Worm (Caenorhabditis elegans) whole organism, L4 larva: ENCODE results near the gene T14B4.20.

ENCODE experiments used
- R02D3.7 ChIP-seq: fragments of 150-350 bp; sonication (generic microtip); optimal IDR thresholded peaks from 3 replicates; lab custom pipeline; 2014; ENCODE audit warnings: missing biosample characterization, missing genetic modification characterization
- T20F7.1 ChIP-seq: fragments of 200-800 bp; sonication (Bioruptor generic); optimal IDR thresholded peaks from 2 replicates; lab custom pipeline; 2018; ENCODE audit warnings: mild to moderate bottlenecking, missing genetic modification characterization, missing compliant biosample characterization
- Y105C5A.15 ChIP-seq: fragments of 200-800 bp; sonication (Bioruptor generic); IDR thresholded peaks from 2 replicates; pipeline ENCODE4 v1.3.6; 2022; ENCODE audit warnings: missing genetic modification characterization, missing compliant biosample characterization
- Y5F2A.4 ChIP-seq: fragments of 200-800 bp; sonication (Bioruptor generic); optimal IDR thresholded peaks from 2 replicates; lab custom pipeline; 2018; ENCODE audit warnings: mild to moderate bottlenecking, missing genetic modification characterization, missing compliant biosample characterization
- ZK337.2 ChIP-seq: fragments of 200-800 bp; sonication (Bioruptor generic); IDR thresholded peaks from 2 replicates; pipeline ENCODE4 v1.3.6; 2022; ENCODE audit warnings: missing genetic modification reagents, missing genetic modification characterization, missing compliant biosample characterization
- ZK546.5 ChIP-seq, 2 experiments: sonication (generic microtip); optimal IDR thresholded peaks; 2 replicates each; lab custom pipeline; 2017; ENCODE audit warnings: missing biosample characterization in 2 of 2, missing genetic modification characterization in 2 of 2
- ceh-20 ChIP-seq: fragments of 200-800 bp; sonication (Bioruptor generic); IDR thresholded peaks from 2 replicates; pipeline ENCODE4 v1.3.6; 2022; ENCODE audit warnings: missing genetic modification reagents, missing genetic modification characterization, missing compliant biosample characterization
- ceh-44 ChIP-seq: fragments of 200-800 bp; sonication (Bioruptor generic); IDR thresholded peaks from 2 replicates; pipeline ENCODE4 v1.3.6; 2022; ENCODE audit warnings: missing genetic modification reagents, missing genetic modification characterization, missing compliant biosample characterization
- ceh-62 ChIP-seq: sonication (generic microtip); optimal IDR thresholded peaks from 2 replicates; lab custom pipeline; 2017; ENCODE audit warnings: missing biosample characterization, missing genetic modification characterization
- ceh-82 ChIP-seq: sonication (generic microtip); optimal IDR thresholded peaks from 2 replicates; lab custom pipeline; 2017; ENCODE audit warnings: missing biosample characterization, missing genetic modification characterization
- ctbp-1 ChIP-seq: fragments of 200-800 bp; sonication (Bioruptor generic); IDR thresholded peaks from 2 replicates; pipeline ENCODE4 v1.3.6; 2022; ENCODE audit warnings: missing genetic modification reagents, missing genetic modification characterization, missing compliant biosample characterization
- daf-16 ChIP-seq, 3 experiments: sonication (generic microtip); optimal IDR thresholded peaks; 2 replicates each; lab custom pipeline; 2016 to 2017; ENCODE audit warnings: missing genetic modification characterization in 3 of 3, missing genetic modification reagents in 3 of 3, mild to moderate bottlenecking in 2 of 3, missing compliant biosample characterization in 2 of 3, missing biosample characterization in 1 of 3, moderate library complexity in 1 of 3
- daf-19 ChIP-seq: fragments of 200-800 bp; sonication (Bioruptor generic); conservative IDR thresholded peaks from 2 replicates; pipeline ENCODE4 v1.3.6; 2022; ENCODE audit warnings: missing genetic modification characterization, missing compliant biosample characterization
- dmd-9 ChIP-seq: fragments of 200-800 bp; sonication (Bioruptor generic); IDR thresholded peaks from 2 replicates; pipeline ENCODE4 v1.3.6; 2022; ENCODE audit warnings: missing genetic modification reagents, missing genetic modification characterization, missing compliant biosample characterization
- duxl-1 ChIP-seq: sonication (generic microtip); optimal IDR thresholded peaks from 2 replicates; lab custom pipeline; 2016; ENCODE audit warnings: mild to moderate bottlenecking, missing genetic modification characterization, moderate library complexity, missing compliant biosample characterization; ENCODE audit not compliant: poor library complexity
- hif-1 ChIP-seq, 2 experiments: sonication (generic microtip); optimal IDR thresholded peaks; 2 replicates each; lab custom pipeline; 2016 to 2017; ENCODE audit warnings: missing compliant biosample characterization in 2 of 2, missing genetic modification characterization in 2 of 2, missing genetic modification reagents in 2 of 2, missing genotype in 2 of 2, mild to moderate bottlenecking in 1 of 2
- hlh-11 ChIP-seq: fragments of 200-800 bp; sonication (Bioruptor generic); optimal IDR thresholded peaks from 2 replicates; lab custom pipeline; 2018; ENCODE audit warnings: mild to moderate bottlenecking, missing genetic modification characterization, missing compliant biosample characterization
- hmg-1.1 ChIP-seq: fragments of 200-800 bp; sonication (Bioruptor generic); IDR thresholded peaks from 2 replicates; pipeline ENCODE4 v1.3.6; 2022; ENCODE audit warnings: missing genetic modification reagents, missing genetic modification characterization, missing compliant biosample characterization
- lin-1 ChIP-seq: fragments of 200-800 bp; sonication (Bioruptor generic); IDR thresholded peaks from 2 replicates; pipeline ENCODE4 v1.3.6; 2022; ENCODE audit warnings: missing genetic modification reagents, missing genetic modification characterization, missing compliant biosample characterization
- lin-15B ChIP-seq: fragments of 150-350 bp; sonication (generic microtip); optimal IDR thresholded peaks from 3 replicates; lab custom pipeline; 2014; ENCODE audit warnings: missing biosample characterization, missing genetic modification characterization
- lin-29 ChIP-seq: fragments of 200-800 bp; sonication (Bioruptor generic); IDR thresholded peaks from 2 replicates; pipeline ENCODE4 v1.3.6; 2022; ENCODE audit warnings: missing genetic modification reagents, missing genetic modification characterization, missing compliant biosample characterization
- lsy-2 ChIP-seq, 2 experiments: fragments of 150-350 bp in 1 of 2; sonication (generic microtip) in 1 of 2; optimal IDR thresholded peaks; 2 replicates each; lab custom pipeline; 2014 to 2017; ENCODE audit warnings: missing biosample characterization in 2 of 2, missing genetic modification characterization in 2 of 2
- madf-9 ChIP-seq: fragments of 200-800 bp; sonication (Bioruptor generic); conservative IDR thresholded peaks from 2 replicates; pipeline ENCODE4 v1.3.6; 2022; ENCODE audit warnings: missing genetic modification reagents, missing genetic modification characterization, missing compliant biosample characterization
- mdl-1 ChIP-seq, 2 experiments: fragments of 150-350 bp in 1 of 2; sonication (generic microtip) in 1 of 2; optimal IDR thresholded peaks; 2 replicates each; lab custom pipeline; 2014 to 2017; ENCODE audit warnings: missing biosample characterization in 2 of 2, missing genetic modification characterization in 2 of 2
- mep-1 ChIP-seq: fragments of 150-350 bp; sonication (generic microtip); optimal IDR thresholded peaks from 3 replicates; lab custom pipeline; 2014; ENCODE audit warnings: missing biosample characterization, missing genetic modification characterization
- mes-2 ChIP-seq: sonication (generic microtip); optimal IDR thresholded peaks from 2 replicates; lab custom pipeline; 2016; ENCODE audit warnings: missing genotype, mild to moderate bottlenecking, missing genetic modification characterization, missing compliant biosample characterization; ENCODE audit not compliant: poor library complexity, severe bottlenecking
- nhr-10 ChIP-seq: fragments of 150-350 bp; optimal IDR thresholded peaks from 2 replicates; lab custom pipeline; 2014; ENCODE audit warnings: missing biosample characterization, missing genetic modification characterization
- nhr-11 ChIP-seq: fragments of 150-350 bp; optimal IDR thresholded peaks from 2 replicates; lab custom pipeline; 2014; ENCODE audit warnings: missing biosample characterization, missing genetic modification characterization
- nhr-28 ChIP-seq: fragments of 150-350 bp; optimal IDR thresholded peaks from 2 replicates; lab custom pipeline; 2014; ENCODE audit warnings: missing biosample characterization, missing genetic modification characterization
- nhr-42 ChIP-seq: fragments of 200-800 bp; sonication (Bioruptor generic); IDR thresholded peaks from 2 replicates; pipeline ENCODE4 v1.3.6; 2022; ENCODE audit warnings: missing genetic modification characterization, missing compliant biosample characterization
- rbr-2 ChIP-seq: sonication (generic microtip); optimal IDR thresholded peaks from 2 replicates; lab custom pipeline; 2016; ENCODE audit warnings: missing genotype, missing genetic modification characterization, missing compliant biosample characterization
- sdz-12 ChIP-seq: fragments of 200-800 bp; sonication (Bioruptor generic); optimal IDR thresholded peaks from 2 replicates; lab custom pipeline; 2018; ENCODE audit warnings: mild to moderate bottlenecking, missing genetic modification characterization, missing compliant biosample characterization
- skn-1 ChIP-seq: fragments of 150-350 bp; optimal IDR thresholded peaks from 2 replicates; lab custom pipeline; 2014; ENCODE audit warnings: missing biosample characterization, missing genetic modification characterization
- snpc-1.2 ChIP-seq: fragments of 200-800 bp; sonication (Bioruptor generic); IDR thresholded peaks from 2 replicates; pipeline ENCODE4 v1.3.6; 2022; ENCODE audit warnings: missing genetic modification reagents, missing genetic modification characterization, missing compliant biosample characterization
- snpc-4 ChIP-seq: fragments of 150-350 bp; optimal IDR thresholded peaks from 2 replicates; lab custom pipeline; 2014; ENCODE audit warnings: missing biosample characterization, missing genetic modification characterization
- spr-1 ChIP-seq: sonication (generic microtip); optimal IDR thresholded peaks from 2 replicates; lab custom pipeline; 2016; ENCODE audit warnings: mild to moderate bottlenecking, missing genetic modification characterization, missing compliant biosample characterization
- tra-1 ChIP-seq: fragments of 200-800 bp; sonication (Bioruptor generic); IDR thresholded peaks from 2 replicates; pipeline ENCODE4 v1.3.6; 2022; ENCODE audit warnings: missing genetic modification reagents, missing genetic modification characterization, missing compliant biosample characterization
- unc-62 ChIP-seq, 3 experiments: fragments of 150-350 bp in 1 of 3; sonication (generic microtip); optimal IDR thresholded peaks in 2 of 3; peaks in 1 of 3; 1 replicate in 1 of 3; 2 replicates in 2 of 3; lab custom pipeline; 2014 to 2017; ENCODE audit warnings: missing biosample characterization in 3 of 3, missing genetic modification characterization in 3 of 3, missing genetic modification reagents in 3 of 3, missing genotype in 1 of 3
- ztf-11 ChIP-seq: fragments of 150-350 bp; optimal IDR thresholded peaks from 2 replicates; lab custom pipeline; 2014; ENCODE audit warnings: missing biosample characterization, missing genetic modification characterization

The T14B4.20 gene

DNA sequence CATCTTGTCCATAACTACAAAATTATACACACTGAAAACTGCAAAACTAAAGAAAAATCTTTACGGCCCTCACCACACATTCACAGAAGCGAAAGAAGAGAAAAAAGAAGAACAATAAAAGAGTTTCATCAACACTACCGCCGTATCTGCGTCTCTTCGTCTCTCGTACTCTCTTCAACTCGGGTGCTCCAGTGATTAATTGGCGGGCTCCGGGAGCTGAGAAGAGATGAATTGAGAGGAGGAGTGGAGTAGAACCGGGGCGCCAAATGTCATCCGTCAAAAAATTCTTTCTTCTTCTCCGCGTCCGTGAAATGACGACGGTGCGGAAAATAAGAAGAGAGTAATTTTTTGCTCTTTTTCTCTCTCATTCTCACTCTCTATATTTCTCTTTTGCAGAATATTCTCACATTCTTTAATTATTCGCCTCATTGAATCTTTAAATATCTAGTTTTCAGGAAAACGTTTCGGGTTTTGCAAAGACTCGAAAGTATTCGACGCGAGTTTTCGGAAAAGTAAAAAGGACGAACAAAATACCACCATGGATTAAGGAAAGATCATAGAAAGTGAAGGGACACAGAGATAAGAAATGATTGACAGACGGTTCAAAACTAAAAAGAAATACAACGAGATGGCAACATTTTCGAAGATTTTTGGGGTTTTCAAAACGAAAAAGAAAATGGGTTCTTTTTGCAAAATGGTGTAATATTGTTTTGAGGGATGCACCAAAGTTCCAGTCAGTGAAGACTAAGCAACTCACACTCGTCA is 9.0 kb upstream of the T14B4.20 start (continued):
- TF ChIP-seq ceh-44 (GFP tag; lab: Robert Waterston, UW), result no peak
- no peak for TF ChIP-seq mdl-1 (tag; optimal IDR thresholded peaks at IDR 0.05; lab: Kevin White, UChicago)
- no peak for TF ChIP-seq ceh-82
- TF ChIP-seq ztf-11, result no peak
- no peak for TF ChIP-seq skn-1 (tag; lab: Kevin White, UChicago)
- 0 out of 2 replicates have a peak, but pooled peaks have one; percentile 45 for TF ChIP-seq ctbp-1
- peak in 1 of 2 experiments; percentile 58 for TF ChIP-seq daf-16 (GFP tag; optimal IDR thresholded peaks at IDR 0.05; lab: Kevin White, UChicago)
- no peak for TF ChIP-seq daf-16 (tag; optimal IDR thresholded peaks at IDR 0.05; lab: Kevin White, UChicago)
- TF ChIP-seq nhr-10 (tag; lab: Kevin White, UChicago), result no peak
- no peak for TF ChIP-seq hmg-1.1 (GFP tag; lab: Robert Waterston, UW)
- TF ChIP-seq tra-1, result no peak
- TF ChIP-seq rbr-2 (tag; lab: Kevin White, UChicago), result peak; percentile 7
- TF ChIP-seq snpc-1.2 (GFP tag; lab: Robert Waterston, UW), result no peak
- no peak for TF ChIP-seq lin-15B (tag; lab: Kevin White, UChicago)
- TF ChIP-seq hif-1 (tag; optimal IDR thresholded peaks at IDR 0.05; lab: Kevin White, UChicago), result peak in 1 of 2 experiments; percentile 28
- no peak for TF ChIP-seq R02D3.7 (tag; lab: Kevin White, UChicago)
- TF ChIP-seq snpc-4, result no peak
- no peak for TF ChIP-seq ZK337.2
- peak; percentile 20 for TF ChIP-seq mep-1
- no peak for TF ChIP-seq ceh-62 (tag; lab: Kevin White, UChicago)
- no peak for TF ChIP-seq T20F7.1
- no peak for TF ChIP-seq nhr-28 (tag; lab: Kevin White, UChicago)
- TF ChIP-seq hlh-11 (tag; lab: Kevin White, UChicago), result peak; percentile 29
- no peak for TF ChIP-seq sdz-12 (GFP tag; lab: Kevin White, UChicago)
- TF ChIP-seq lsy-2 (tag; optimal IDR thresholded peaks at IDR 0.05; lab: Kevin White, UChicago), result peak in 1 of 2 experiments; percentile 51
- TF ChIP-seq, all 104 proteins: peak for 10

DNA sequence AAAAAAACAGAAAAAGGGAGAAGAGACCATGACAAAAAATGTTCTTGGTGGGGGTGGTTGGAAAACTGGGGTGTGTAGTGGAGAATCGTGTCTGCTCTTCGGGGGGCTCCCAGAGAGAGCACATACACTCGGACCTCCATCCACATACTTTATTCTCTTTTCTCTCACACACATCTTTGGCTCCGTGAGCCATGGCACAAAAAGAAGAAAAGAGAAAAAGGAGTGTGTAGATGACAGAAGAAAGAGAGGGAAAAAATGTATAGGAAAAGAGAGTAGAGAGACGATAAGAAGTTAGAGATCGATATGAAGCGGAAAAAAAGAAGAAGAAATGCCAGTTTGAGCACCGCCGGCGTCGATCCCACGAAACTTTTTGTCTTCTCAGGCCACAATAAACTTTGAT is 7.7 kb upstream of the T14B4.20 start:
- TF ChIP-seq ctbp-1, result peak; percentile 62
- TF ChIP-seq Y5F2A.4, result no peak
- no peak for TF ChIP-seq Y105C5A.15
- no peak for TF ChIP-seq lin-29 (GFP tag; lab: Robert Waterston, UW)
- no peak for TF ChIP-seq madf-9 (GFP tag; lab: Robert Waterston, UW)
- peak; percentile 25 for TF ChIP-seq rbr-2 (tag; lab: Kevin White, UChicago)
- no peak for TF ChIP-seq ZK546.5 (tag; optimal IDR thresholded peaks at IDR 0.05; lab: Kevin White, UChicago)
- TF ChIP-seq mep-1, result peak; percentile 77
- TF ChIP-seq nhr-42 (GFP tag; lab: Robert Waterston, UW), result no peak
- no peak for TF ChIP-seq duxl-1
- no peak for TF ChIP-seq spr-1 (tag; lab: Kevin White, UChicago)
- TF ChIP-seq ZK337.2, result 0 out of 2 replicates have a peak, but pooled peaks have one; percentile 12
- no peak for TF ChIP-seq lin-1 (GFP tag; lab: Robert Waterston, UW)
- peak; percentile 59; the same call in 1 of the 2 replicates for TF ChIP-seq ceh-20
- no peak for TF ChIP-seq mes-2 (tag; lab: Kevin White, UChicago)
- peak; percentile 35; the same call in 1 of the 2 replicates for TF ChIP-seq tra-1
- TF ChIP-seq dmd-9 (GFP tag; lab: Robert Waterston, UW), result no peak
- TF ChIP-seq nhr-11 (tag; lab: Kevin White, UChicago), result peak; percentile 47
- TF ChIP-seq daf-19 (GFP tag; lab: Robert Waterston, UW), result no peak
- TF ChIP-seq unc-62 (GFP tag; optimal IDR thresholded peaks at IDR 0.05 in 1 of 2; lab: Kevin White, UChicago), result peak in 1 of 2 experiments; percentile 97
- TF ChIP-seq unc-62 (tag; optimal IDR thresholded peaks at IDR 0.05; lab: Kevin White, UChicago), result no peak
- TF ChIP-seq hmg-1.1 (GFP tag; lab: Robert Waterston, UW), result peak; percentile 54
- peak in 1 of 2 experiments; percentile 53 for TF ChIP-seq lsy-2 (tag; optimal IDR thresholded peaks at IDR 0.05; lab: Kevin White, UChicago)
